Worm (Caenorhabditis elegans) whole organism, mixed stage, embryonic: ENCODE data around the gene smex-2.

Experiments
- M03D4.4 ChIP-seq: sonication (generic microtip); optimal IDR thresholded peaks from 2 replicates; lab custom pipeline; 2017; ENCODE audit warnings: mild to moderate bottlenecking, missing genetic modification characterization, missing compliant biosample characterization
- blmp-1 ChIP-seq: fragments of 150-350 bp; optimal IDR thresholded peaks from 2 replicates; lab custom pipeline; 2014; ENCODE audit warnings: missing biosample characterization, missing genetic modification characterization
- ceh-39 ChIP-seq: fragments of 150-350 bp; optimal IDR thresholded peaks from 2 replicates; lab custom pipeline; 2014; ENCODE audit warnings: missing biosample characterization, missing genetic modification characterization
- ceh-43 ChIP-seq: fragments of 200-800 bp; sonication (Bioruptor generic); optimal IDR thresholded peaks from 2 replicates; lab custom pipeline; 2018; ENCODE audit warnings: mild to moderate bottlenecking, missing genetic modification characterization, moderate library complexity, missing compliant biosample characterization
- ceh-83 ChIP-seq: fragments of 200-800 bp; sonication (Bioruptor generic); optimal IDR thresholded peaks from 2 replicates; lab custom pipeline; 2018; ENCODE audit warnings: mild to moderate bottlenecking, missing genetic modification characterization, missing compliant biosample characterization
- ces-1 ChIP-seq: fragments of 150-350 bp; optimal IDR thresholded peaks from 2 replicates; lab custom pipeline; 2014; ENCODE audit warnings: missing biosample characterization, missing genetic modification reagents, missing genetic modification characterization
- cnd-1 ChIP-seq: fragments of 200-800 bp; sonication (Bioruptor generic); optimal IDR thresholded peaks from 2 replicates; lab custom pipeline; 2018; ENCODE audit warnings: mild to moderate bottlenecking, missing genetic modification characterization, missing compliant biosample characterization
- drap-1 ChIP-seq: fragments of 200-800 bp; sonication (Bioruptor generic); optimal IDR thresholded peaks from 3 replicates; lab custom pipeline; 2018; ENCODE audit warnings: mild to moderate bottlenecking, missing genetic modification characterization, missing compliant biosample characterization
- elt-1 ChIP-seq: sonication (generic microtip); optimal IDR thresholded peaks from 2 replicates; lab custom pipeline; 2017; ENCODE audit warnings: missing genetic modification characterization, mild to moderate bottlenecking, missing compliant biosample characterization, antibody characterized with exemption, moderate library complexity, borderline replicate concordance; ENCODE audit not compliant: insufficient read depth
- elt-3 ChIP-seq: fragments of 150-350 bp; optimal IDR thresholded peaks from 2 replicates; lab custom pipeline; 2014; ENCODE audit warnings: missing biosample characterization, missing genetic modification characterization
- flh-1 ChIP-seq: fragments of 200-800 bp; sonication (Bioruptor generic); optimal IDR thresholded peaks from 2 replicates; lab custom pipeline; 2018; ENCODE audit warnings: mild to moderate bottlenecking, missing genetic modification characterization, moderate library complexity, missing compliant biosample characterization
- ham-2 ChIP-seq: fragments of 200-800 bp; sonication (Bioruptor generic); optimal IDR thresholded peaks from 2 replicates; lab custom pipeline; 2018; ENCODE audit warnings: mild to moderate bottlenecking, missing genetic modification characterization, missing compliant biosample characterization
- hlh-1 ChIP-seq: fragments of 150-350 bp; optimal IDR thresholded peaks from 2 replicates; lab custom pipeline; 2014; ENCODE audit warnings: missing biosample characterization, missing genetic modification reagents, missing genetic modification characterization
- lin-13 ChIP-seq: fragments of 150-350 bp; optimal IDR thresholded peaks from 2 replicates; lab custom pipeline; 2014; ENCODE audit warnings: missing biosample characterization, missing genetic modification characterization
- lin-32 ChIP-seq: fragments of 200-800 bp; sonication (Bioruptor generic); optimal IDR thresholded peaks from 2 replicates; lab custom pipeline; 2018; ENCODE audit warnings: mild to moderate bottlenecking, missing genetic modification characterization, missing compliant biosample characterization
- lsy-2 ChIP-seq: fragments of 150-350 bp; optimal IDR thresholded peaks from 2 replicates; lab custom pipeline; 2014; ENCODE audit warnings: missing biosample characterization, missing genetic modification characterization
- mab-5 ChIP-seq: fragments of 150-350 bp; optimal IDR thresholded peaks from 2 replicates; lab custom pipeline; 2014; ENCODE audit warnings: missing biosample characterization, missing genetic modification characterization
- mep-1 ChIP-seq: fragments of 150-350 bp; optimal IDR thresholded peaks from 2 replicates; lab custom pipeline; 2017; ENCODE audit warnings: missing biosample characterization, missing genetic modification reagents, missing genetic modification characterization, inconsistent platforms
- nhr-12 ChIP-seq: fragments of 150-350 bp; optimal IDR thresholded peaks from 2 replicates; lab custom pipeline; 2014; ENCODE audit warnings: missing biosample characterization, missing genetic modification characterization
- nhr-2 ChIP-seq: fragments of 150-350 bp; optimal IDR thresholded peaks from 2 replicates; lab custom pipeline; 2014; ENCODE audit warnings: missing biosample characterization, missing genetic modification characterization
- nhr-237 ChIP-seq: fragments of 150-350 bp; optimal IDR thresholded peaks from 2 replicates; lab custom pipeline; 2014; ENCODE audit warnings: missing biosample characterization, missing genetic modification characterization
- nhr-28 ChIP-seq: fragments of 150-350 bp; optimal IDR thresholded peaks from 2 replicates; lab custom pipeline; 2014; ENCODE audit warnings: missing biosample characterization, missing genetic modification characterization
- nhr-76 ChIP-seq: sonication (generic microtip); optimal IDR thresholded peaks from 2 replicates; lab custom pipeline; 2017; ENCODE audit warnings: missing biosample characterization, missing genetic modification characterization
- pha-4 ChIP-seq: fragments of 150-350 bp; optimal IDR thresholded peaks from 2 replicates; lab custom pipeline; 2018; ENCODE audit warnings: missing biosample characterization, missing genetic modification reagents, missing genetic modification characterization
- sem-2 ChIP-seq: fragments of 200-800 bp; sonication (Bioruptor generic); optimal IDR thresholded peaks from 2 replicates; lab custom pipeline; 2018; ENCODE audit warnings: mild to moderate bottlenecking, missing genetic modification characterization, missing compliant biosample characterization
- snpc-4 ChIP-seq: fragments of 150-350 bp; optimal IDR thresholded peaks from 2 replicates; lab custom pipeline; 2014; ENCODE audit warnings: missing biosample characterization, missing genetic modification characterization
- sptf-1 ChIP-seq: sonication (generic microtip); optimal IDR thresholded peaks from 2 replicates; lab custom pipeline; 2017; ENCODE audit warnings: mild to moderate bottlenecking, missing genetic modification characterization, moderate library complexity, missing compliant biosample characterization
- tbx-8 ChIP-seq: fragments of 200-800 bp; sonication (Bioruptor generic); optimal IDR thresholded peaks from 2 replicates; lab custom pipeline; 2018; ENCODE audit warnings: mild to moderate bottlenecking, missing genetic modification characterization, moderate library complexity, missing compliant biosample characterization
- unc-120 ChIP-seq: sonication (generic microtip); optimal IDR thresholded peaks from 2 replicates; lab custom pipeline; 2017; ENCODE audit warnings: missing genetic modification characterization, missing compliant biosample characterization; ENCODE audit not compliant: poor library complexity, severe bottlenecking
- unc-39 ChIP-seq: fragments of 150-350 bp; optimal IDR thresholded peaks from 2 replicates; lab custom pipeline; 2014; ENCODE audit warnings: missing biosample characterization, missing genetic modification characterization
- unc-62 ChIP-seq: fragments of 150-350 bp; optimal IDR thresholded peaks from 2 replicates; lab custom pipeline; 2014; ENCODE audit warnings: missing biosample characterization, missing genetic modification reagents, missing genetic modification characterization
- zip-8 ChIP-seq: fragments of 150-350 bp; optimal IDR thresholded peaks from 2 replicates; lab custom pipeline; 2014; ENCODE audit warnings: missing biosample characterization, missing genetic modification characterization

smex-2 gene

ce11 chrX:2012491-2013201, 26.6 kb downstream of the smex-2 start, which contains the start of gene Y102A11A.9:
Gene Y102A11A.9 (plus strand): TSS chrX:2013151.
- TF ChIP-seq zip-8 (tag; lab: Kevin White, UChicago) (no peak), lin-32 (GFP tag; lab: Kevin White, UChicago) (no peak), unc-120 (tag; lab: Kevin White, UChicago) (no peak), blmp-1 (no peak), lin-13 (tag; lab: Kevin White, UChicago) (no peak), pha-4 (tag; lab: Kevin White, UChicago) (no peak), drap-1 (GFP tag; lab: Kevin White, UChicago) (no peak), flh-1 (no peak), snpc-4 (no peak), ceh-43 (no peak), ham-2 (GFP tag; lab: Kevin White, UChicago) (no peak)

- TF ChIP-seq cnd-1 (tag; lab: Kevin White, UChicago): no peak
- no peak for TF ChIP-seq ces-1 (GFP tag; lab: Kevin White, UChicago)
- no peak for TF ChIP-seq lin-32 (GFP tag; lab: Kevin White, UChicago)
- TF ChIP-seq flh-1: no peak
- TF ChIP-seq nhr-2 (tag; lab: Kevin White, UChicago): no peak
- no peak for TF ChIP-seq unc-62 (GFP tag; lab: Kevin White, UChicago)
- no peak for TF ChIP-seq snpc-4
- no peak for TF ChIP-seq sptf-1 (tag; lab: Kevin White, UChicago)
- no peak for TF ChIP-seq mab-5 (tag; lab: Kevin White, UChicago)
- no peak for TF ChIP-seq unc-39 (tag; lab: Kevin White, UChicago)
- TF ChIP-seq tbx-8 (GFP tag; lab: Kevin White, UChicago): no peak
- no peak for TF ChIP-seq mep-1 (tag; lab: Kevin White, UChicago)
- no peak for TF ChIP-seq zip-8 (tag; lab: Kevin White, UChicago)
- TF ChIP-seq elt-3 (tag; lab: Kevin White, UChicago): no peak
- TF ChIP-seq unc-120 (tag; lab: Kevin White, UChicago): no peak
- TF ChIP-seq ceh-39 (tag; lab: Kevin White, UChicago): no peak
- no peak for TF ChIP-seq nhr-12
- no peak for TF ChIP-seq nhr-237 (tag; lab: Kevin White, UChicago)
- TF ChIP-seq ceh-83: no peak
Measured at ce11 chrX:2000517-2000916, 38.7 kb downstream of the smex-2 start.

ce11 chrX:1998825-1999224, 40.4 kb downstream of the smex-2 start:
- TF ChIP-seq zip-8 (tag; lab: Kevin White, UChicago): no peak
- no peak for TF ChIP-seq ceh-83
- TF ChIP-seq ceh-39 (tag; lab: Kevin White, UChicago): no peak
- TF ChIP-seq M03D4.4 (tag; lab: Kevin White, UChicago): peak; percentile 22
- TF ChIP-seq unc-39 (tag; lab: Kevin White, UChicago): no peak
- peak; percentile 17 for TF ChIP-seq unc-120 (tag; lab: Kevin White, UChicago)
- no peak for TF ChIP-seq lin-13 (tag; lab: Kevin White, UChicago)
- no peak for TF ChIP-seq hlh-1 (tag; lab: Kevin White, UChicago)
- no peak for TF ChIP-seq blmp-1
- no peak for TF ChIP-seq ham-2 (GFP tag; lab: Kevin White, UChicago)
- TF ChIP-seq nhr-2 (tag; lab: Kevin White, UChicago): no peak
- TF ChIP-seq elt-3 (tag; lab: Kevin White, UChicago): no peak
- no peak for TF ChIP-seq snpc-4
- no peak for TF ChIP-seq nhr-237 (tag; lab: Kevin White, UChicago)
- no peak for TF ChIP-seq nhr-12
- TF ChIP-seq lsy-2 (tag; lab: Kevin White, UChicago): no peak
- TF ChIP-seq nhr-76 (tag; lab: Kevin White, UChicago): no peak

- no peak for TF ChIP-seq nhr-28 (tag; lab: Kevin White, UChicago)
- no peak for TF ChIP-seq ces-1 (GFP tag; lab: Kevin White, UChicago)
- TF ChIP-seq sem-2: no peak
- no peak for TF ChIP-seq unc-39 (tag; lab: Kevin White, UChicago)
- TF ChIP-seq pha-4 (tag; lab: Kevin White, UChicago): no peak
- no peak for TF ChIP-seq sptf-1 (tag; lab: Kevin White, UChicago)
- TF ChIP-seq zip-8 (tag; lab: Kevin White, UChicago): no peak
- TF ChIP-seq nhr-76 (tag; lab: Kevin White, UChicago): no peak
- TF ChIP-seq snpc-4: no peak
- TF ChIP-seq elt-1: no peak
- no peak for TF ChIP-seq flh-1
Measured at ce11 chrX:1997934-1998333, 41.3 kb downstream of the smex-2 start, which contains the start of gene Y40A1A.3. Gene Y40A1A.3 (minus strand): TSS chrX:1998034.
